Worm (Caenorhabditis elegans) whole organism, young adult: ENCODE data around the gene sru-11.
A peak's percentile ranks its signal among the peaks of the same experiment; 100 is the strongest.

Experiments used
- B0019.2 ChIP-seq: fragments of 200-800 bp; sonication (Bioruptor generic); conservative IDR thresholded peaks from 2 replicates; pipeline ENCODE4 v1.3.6; 2022; ENCODE audit warnings: missing genetic modification reagents, missing genetic modification characterization, missing compliant biosample characterization
- C17E4.6 ChIP-seq: fragments of 200-800 bp; sonication (Bioruptor generic); IDR thresholded peaks from 2 replicates; pipeline ENCODE4 v1.3.6; 2022; ENCODE audit warnings: missing genetic modification reagents, missing genetic modification characterization, missing compliant biosample characterization
- D2030.7 ChIP-seq: fragments of 200-800 bp; sonication (Bioruptor generic); IDR thresholded peaks from 2 replicates; pipeline ENCODE4 v1.3.6; 2022; ENCODE audit warnings: missing genetic modification reagents, missing genetic modification characterization, missing compliant biosample characterization
- F33H1.4 ChIP-seq: fragments of 200-800 bp; sonication (Bioruptor generic); IDR thresholded peaks from 2 replicates; pipeline ENCODE4 v1.3.6; 2022; ENCODE audit warnings: missing genetic modification reagents, missing genetic modification characterization, missing compliant biosample characterization
- F37B4.10 ChIP-seq: fragments of 200-800 bp; sonication (Bioruptor generic); IDR thresholded peaks from 2 replicates; pipeline ENCODE4 v1.3.6; 2022; ENCODE audit warnings: missing genetic modification characterization, missing compliant biosample characterization
- F52B5.7 ChIP-seq: sonication (generic microtip); optimal IDR thresholded peaks from 2 replicates; lab custom pipeline; 2016; ENCODE audit warnings: mild to moderate bottlenecking, missing genetic modification characterization, missing compliant biosample characterization
- Y53F4B.3 ChIP-seq: fragments of 200-800 bp; sonication (Bioruptor generic); IDR thresholded peaks from 2 replicates; pipeline ENCODE4 v1.3.6; 2022; ENCODE audit warnings: missing genetic modification reagents, missing genetic modification characterization, missing compliant biosample characterization
- Y53G8AR.9 ChIP-seq: fragments of 200-800 bp; sonication (Bioruptor generic); conservative IDR thresholded peaks from 2 replicates; pipeline ENCODE4 v1.3.6; 2022; ENCODE audit warnings: missing genetic modification reagents, missing genetic modification characterization, missing compliant biosample characterization
- Y79H2A.3 ChIP-seq: fragments of 200-800 bp; sonication (Bioruptor generic); conservative IDR thresholded peaks from 2 replicates; pipeline ENCODE4 v1.3.6; 2022; ENCODE audit warnings: missing genetic modification reagents, missing genetic modification characterization, missing compliant biosample characterization
- cebp-2 ChIP-seq: fragments of 200-800 bp; sonication (Bioruptor generic); IDR thresholded peaks from 2 replicates; pipeline ENCODE4 v1.3.6; 2022; ENCODE audit warnings: missing genetic modification characterization, missing compliant biosample characterization
- die-1 ChIP-seq: sonication (generic microtip); optimal IDR thresholded peaks from 2 replicates; lab custom pipeline; 2016; ENCODE audit warnings: missing genotype, mild to moderate bottlenecking, missing genetic modification characterization, missing compliant biosample characterization
- fkh-3 ChIP-seq: sonication (generic microtip); optimal IDR thresholded peaks from 2 replicates; lab custom pipeline; 2016; ENCODE audit warnings: mild to moderate bottlenecking, missing genetic modification characterization, missing compliant biosample characterization
- gei-17 ChIP-seq: fragments of 200-800 bp; sonication (Bioruptor generic); optimal IDR thresholded peaks from 2 replicates; lab custom pipeline; 2018; ENCODE audit warnings: mild to moderate bottlenecking, missing genetic modification characterization, missing compliant biosample characterization
- hlh-12 ChIP-seq: sonication (generic microtip); optimal IDR thresholded peaks from 2 replicates; lab custom pipeline; 2016; ENCODE audit warnings: missing genetic modification characterization, missing compliant biosample characterization
- hrde-1 ChIP-seq: sonication (generic microtip); optimal IDR thresholded peaks from 2 replicates; lab custom pipeline; 2016; ENCODE audit warnings: missing genetic modification characterization, mild to moderate bottlenecking, missing compliant biosample characterization, moderate library complexity, missing genotype, missing genetic modification reagents, borderline replicate concordance
- hsf-1 ChIP-seq: fragments of 200-800 bp; sonication (Bioruptor generic); IDR thresholded peaks from 2 replicates; pipeline ENCODE4 v1.3.6; 2022; ENCODE audit warnings: missing genetic modification reagents, missing genetic modification characterization, missing compliant biosample characterization
- let-607 ChIP-seq, 2 experiments: fragments of 200-800 bp in 1 of 2; sonication (Bioruptor generic) in 1 of 2; sonication (generic microtip) in 1 of 2; optimal IDR thresholded peaks; 2 replicates each; lab custom pipeline; 2016 to 2018; ENCODE audit warnings: mild to moderate bottlenecking in 2 of 2, missing compliant biosample characterization in 2 of 2, missing genetic modification characterization in 2 of 2, moderate library complexity in 2 of 2, missing genotype in 1 of 2
- lir-1 ChIP-seq: fragments of 200-800 bp; sonication (Bioruptor generic); conservative IDR thresholded peaks from 2 replicates; pipeline ENCODE4 v1.3.6; 2022; ENCODE audit warnings: missing genetic modification reagents, missing genetic modification characterization, missing compliant biosample characterization
- madf-3 ChIP-seq: fragments of 200-800 bp; sonication (Bioruptor generic); IDR thresholded peaks from 2 replicates; pipeline ENCODE4 v1.3.6; 2022; ENCODE audit warnings: missing genetic modification reagents, missing genetic modification characterization, missing compliant biosample characterization
- nfya-2 ChIP-seq: fragments of 200-800 bp; sonication (Bioruptor generic); IDR thresholded peaks from 2 replicates; pipeline ENCODE4 v1.3.6; 2022; ENCODE audit warnings: missing genetic modification reagents, missing genetic modification characterization, missing compliant biosample characterization
- nhr-80 ChIP-seq: sonication (generic microtip); optimal IDR thresholded peaks from 2 replicates; lab custom pipeline; 2016; ENCODE audit warnings: missing genetic modification characterization, missing compliant biosample characterization
- nhr-90 ChIP-seq: sonication (generic microtip); optimal IDR thresholded peaks from 2 replicates; lab custom pipeline; 2016; ENCODE audit warnings: missing genotype, mild to moderate bottlenecking, missing genetic modification characterization, missing compliant biosample characterization
- rec-8 ChIP-seq, 2 experiments: sonication (generic microtip); optimal IDR thresholded peaks; 2 replicates each; lab custom pipeline; 2016; ENCODE audit warnings: mild to moderate bottlenecking in 2 of 2, missing genetic modification characterization in 2 of 2, missing genetic modification reagents in 2 of 2, missing genotype in 2 of 2, missing biosample characterization in 1 of 2, missing compliant biosample characterization in 1 of 2, moderate library complexity in 1 of 2
- repo-1 ChIP-seq: sonication (generic microtip); optimal IDR thresholded peaks from 2 replicates; lab custom pipeline; 2017; ENCODE audit warnings: mild to moderate bottlenecking, missing genetic modification characterization, missing compliant biosample characterization
- rpc-1 ChIP-seq, 2 experiments: fragments of 150-350 bp in 1 of 2; sonication (generic microtip) in 1 of 2; optimal IDR thresholded peaks; 2 replicates each; lab custom pipeline; 2014 to 2018; ENCODE audit warnings: missing biosample characterization in 1 of 2, missing genetic modification characterization in 1 of 2, missing genetic modification reagents in 1 of 2, missing genotype in 1 of 2
- sea-2 ChIP-seq: fragments of 200-800 bp; sonication (Bioruptor generic); IDR thresholded peaks from 2 replicates; pipeline ENCODE4 v1.3.6; 2022; ENCODE audit warnings: missing genetic modification characterization, missing compliant biosample characterization
- snpc-1.3 ChIP-seq: sonication (generic microtip); optimal IDR thresholded peaks from 2 replicates; lab custom pipeline; 2017; ENCODE audit warnings: missing genetic modification characterization, mild to moderate bottlenecking, missing compliant biosample characterization, antibody characterized with exemption, moderate library complexity, missing genotype, missing genetic modification reagents; ENCODE audit not compliant: insufficient read depth
- xnd-1 ChIP-seq: sonication (generic microtip); optimal IDR thresholded peaks from 2 replicates; lab custom pipeline; 2016; ENCODE audit warnings: missing genotype, missing genetic modification reagents, missing genetic modification characterization, missing compliant biosample characterization
- ztf-18 ChIP-seq: sonication (generic microtip); optimal IDR thresholded peaks from 2 replicates; lab custom pipeline; 2016; ENCODE audit warnings: missing genotype, mild to moderate bottlenecking, missing genetic modification characterization, missing compliant biosample characterization
- ztf-22 ChIP-seq: fragments of 200-800 bp; sonication (Bioruptor generic); optimal IDR thresholded peaks from 2 replicates; lab custom pipeline; 2018; ENCODE audit warnings: mild to moderate bottlenecking, missing genetic modification characterization, moderate library complexity, missing compliant biosample characterization

The sru-11 gene

ce11 chrIV:13548188-13548587, 36.6 kb upstream of the sru-11 start, which contains the start of gene F52G2.3:
Gene F52G2.3 (minus strand): TSS chrIV:13548230.
- no peak for TF ChIP-seq nfya-2 (GFP tag; lab: Robert Waterston, UW)
- TF ChIP-seq nhr-80 = peak; percentile 41

- TF ChIP-seq hlh-12 (tag; lab: Kevin White, UChicago) = peak; percentile 61
- TF ChIP-seq let-607 (tag; optimal IDR thresholded peaks at IDR 0.05; lab: Kevin White, UChicago) = no peak
- no peak for TF ChIP-seq Y53G8AR.9 (GFP tag; lab: Robert Waterston, UW)
- TF ChIP-seq rec-8 (tag; optimal IDR thresholded peaks at IDR 0.05; lab: Kevin White, UChicago) = peak in 1 of 2 experiments; percentile 12
- TF ChIP-seq, all 124 proteins: peak for 2
Observed at ce11 chrIV:13549350-13549749, 35.4 kb upstream of the sru-11 start.

- no peak for TF ChIP-seq lir-1 (GFP tag; lab: Robert Waterston, UW)
- no peak for TF ChIP-seq Y53F4B.3 (GFP tag; lab: Robert Waterston, UW)
- no peak for TF ChIP-seq F52B5.7 (tag; lab: Kevin White, UChicago)
- no peak for TF ChIP-seq rpc-1 (optimal IDR thresholded peaks at IDR 0.05; lab: Kevin White, UChicago)
- TF ChIP-seq rpc-1 (tag; optimal IDR thresholded peaks at IDR 0.05; lab: Kevin White, UChicago) = no peak
- TF ChIP-seq repo-1 (tag; lab: Kevin White, UChicago) = no peak
- TF ChIP-seq C17E4.6 (GFP tag; lab: Robert Waterston, UW) = no peak
- TF ChIP-seq D2030.7 (GFP tag; lab: Robert Waterston, UW) = no peak
Observed at ce11 chrIV:13554350-13554749, 30.4 kb upstream of the sru-11 start.

ce11 chrIV:13555508-13555907, 29.2 kb upstream of the sru-11 start:
- TF ChIP-seq cebp-2 (GFP tag; lab: Robert Waterston, UW) = no peak
- no peak for TF ChIP-seq rec-8 (tag; optimal IDR thresholded peaks at IDR 0.05; lab: Kevin White, UChicago)
- TF ChIP-seq B0019.2 (GFP tag; lab: Robert Waterston, UW) = no peak
- no peak for TF ChIP-seq madf-3 (GFP tag; lab: Robert Waterston, UW)
- TF ChIP-seq repo-1 (tag; lab: Kevin White, UChicago) = no peak
- no peak for TF ChIP-seq ztf-18 (tag; lab: Kevin White, UChicago)
- TF ChIP-seq gei-17 (GFP tag; lab: Kevin White, UChicago) = no peak
- TF ChIP-seq, all 124 proteins: peak for 0

- no peak for TF ChIP-seq snpc-1.3 (tag; lab: Kevin White, UChicago)
- no peak for TF ChIP-seq fkh-3 (tag; lab: Kevin White, UChicago)
- no peak for TF ChIP-seq ztf-18 (tag; lab: Kevin White, UChicago)
- no peak for TF ChIP-seq xnd-1 (tag; lab: Kevin White, UChicago)
- no peak for TF ChIP-seq hsf-1
- TF ChIP-seq rpc-1 (optimal IDR thresholded peaks at IDR 0.05; lab: Kevin White, UChicago) = no peak
- TF ChIP-seq rpc-1 (tag; optimal IDR thresholded peaks at IDR 0.05; lab: Kevin White, UChicago) = no peak
- TF ChIP-seq Y79H2A.3 (GFP tag; lab: Robert Waterston, UW) = no peak
- no peak for TF ChIP-seq hrde-1 (tag; lab: Kevin White, UChicago)
- TF ChIP-seq F33H1.4 = no peak
- TF ChIP-seq nhr-90 (tag; lab: Kevin White, UChicago) = no peak
- no peak for TF ChIP-seq ztf-22 (GFP tag; lab: Kevin White, UChicago)
- TF ChIP-seq F37B4.10 (GFP tag; lab: Robert Waterston, UW) = no peak
- no peak for TF ChIP-seq sea-2 (GFP tag; lab: Robert Waterston, UW)
- no peak for TF ChIP-seq die-1 (tag; lab: Kevin White, UChicago)
Observed at ce11 chrIV:13557393-13557792, 27.4 kb upstream of the sru-11 start.
